Worm (Caenorhabditis elegans): Measurements from ENCODE around the gene elc-1.

DNA sequence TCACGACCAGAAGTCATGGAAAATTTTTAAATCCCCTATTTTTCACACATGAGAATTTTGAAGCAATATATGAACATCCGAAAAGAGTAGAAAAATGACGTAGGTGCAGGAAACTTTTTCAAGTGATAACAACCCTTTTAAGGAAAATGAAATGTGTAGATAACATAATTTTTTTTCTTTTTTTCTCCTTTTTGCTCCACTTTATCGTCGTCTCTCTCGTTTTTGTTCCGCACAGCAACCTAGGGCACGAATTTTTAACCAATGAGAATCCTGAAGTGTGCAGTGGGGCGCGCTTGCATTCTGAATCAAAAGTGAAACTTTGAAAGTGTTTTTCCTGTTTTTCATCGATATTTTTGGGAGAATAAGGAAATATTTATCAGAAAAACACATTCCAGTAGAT lies 24.2 kb downstream of the elc-1 start:
- TF ChIP-seq ces-1 (GFP tag; optimal IDR thresholded peaks at IDR 0.05) (no peak), elt-3 (tag; optimal IDR thresholded peaks at IDR 0.05) (no peak), snpc-4 (tag; optimal IDR thresholded peaks at IDR 0.05) (no peak), blmp-1 (tag; optimal IDR thresholded peaks at IDR 0.05) (no peak)
